Fruit fly (Drosophila melanogaster) whole organism, embryonic: ENCODE data around the gene CG7016.

Experiments
- Abd-B ChIP-seq: fragments of 200-800 bp; sonication (Bioruptor generic); optimal IDR thresholded peaks from 2 replicates; lab custom pipeline; 2018; ENCODE audit warnings: missing biosample characterization, mild to moderate bottlenecking, missing genetic modification characterization, moderate library complexity
- CG10565 ChIP-seq: fragments of 200-800 bp; sonication (Bioruptor generic); optimal IDR thresholded peaks from 3 replicates; lab custom pipeline; 2016; ENCODE audit warnings: missing biosample characterization, mild to moderate bottlenecking, missing genetic modification characterization
- CG10959 ChIP-seq: fragments of 200-800 bp; sonication (Bioruptor generic); IDR thresholded peaks from 2 replicates; pipeline ENCODE4 v1.3.6; 2022; ENCODE audit warnings: missing biosample characterization, missing genetic modification characterization
- CG12299 ChIP-seq: fragments of 200-800 bp; sonication (Bioruptor generic); optimal IDR thresholded peaks from 2 replicates; lab custom pipeline; 2018; ENCODE audit warnings: missing biosample characterization, mild to moderate bottlenecking, missing genetic modification characterization
- CG12391 ChIP-seq: fragments of 200-800 bp; sonication (Bioruptor generic); optimal IDR thresholded peaks from 3 replicates; lab custom pipeline; 2018; ENCODE audit warnings: missing biosample characterization, mild to moderate bottlenecking, missing genetic modification characterization, moderate library complexity
- CG12659 ChIP-seq: fragments of 200-800 bp; sonication (Bioruptor generic); optimal IDR thresholded peaks from 3 replicates; lab custom pipeline; 2017; ENCODE audit warnings: mild to moderate bottlenecking, missing biosample characterization, missing genetic modification reagents, missing genetic modification characterization
- CG13424 ChIP-seq: fragments of 200-800 bp; sonication (Bioruptor generic); optimal IDR thresholded peaks from 2 replicates; lab custom pipeline; 2019; ENCODE audit warnings: missing biosample characterization, mild to moderate bottlenecking, missing genetic modification characterization, moderate library complexity
- CG14441 ChIP-seq: fragments of 200-800 bp; sonication (Bioruptor generic); IDR thresholded peaks from 2 replicates; pipeline ENCODE4 v1.3.6; 2022; ENCODE audit warnings: missing biosample characterization, missing genetic modification characterization
- CG14710 ChIP-seq: fragments of 200-800 bp; sonication (Bioruptor generic); optimal IDR thresholded peaks from 3 replicates; lab custom pipeline; 2019; ENCODE audit warnings: missing biosample characterization, mild to moderate bottlenecking, missing genetic modification characterization, moderate library complexity
- CG14860 ChIP-seq: fragments of 200-800 bp; sonication (Bioruptor generic); IDR thresholded peaks from 3 replicates; pipeline ENCODE4 v1.3.6; 2022; ENCODE audit warnings: missing biosample characterization, missing genetic modification characterization; ENCODE audit not compliant: partially characterized antibody
- CG1647 ChIP-seq: fragments of 200-800 bp; sonication (Bioruptor generic); optimal IDR thresholded peaks from 3 replicates; lab custom pipeline; 2016; ENCODE audit warnings: missing biosample characterization, missing genetic modification characterization
- CG17385 ChIP-seq: fragments of 200-800 bp; sonication (Bioruptor generic); optimal IDR thresholded peaks from 3 replicates; lab custom pipeline; 2018; ENCODE audit warnings: missing biosample characterization, mild to moderate bottlenecking, missing genetic modification characterization
- CG18619 ChIP-seq: fragments of 200-800 bp; sonication (Bioruptor generic); optimal IDR thresholded peaks from 3 replicates; lab custom pipeline; 2017; ENCODE audit warnings: missing biosample characterization, mild to moderate bottlenecking, missing genetic modification characterization
- CG2116 ChIP-seq: fragments of 200-800 bp; sonication (Bioruptor generic); optimal IDR thresholded peaks from 3 replicates; lab custom pipeline; 2018; ENCODE audit warnings: missing biosample characterization, mild to moderate bottlenecking, missing genetic modification characterization
- CG30020 ChIP-seq: fragments of 200-800 bp; optimal IDR thresholded peaks from 2 replicates; lab custom pipeline; 2019; ENCODE audit warnings: missing biosample characterization, mild to moderate bottlenecking, missing genetic modification characterization, moderate library complexity
- CG31441 ChIP-seq: fragments of 200-800 bp; sonication (Bioruptor generic); IDR thresholded peaks from 2 replicates; pipeline ENCODE4 v1.3.6; 2022; ENCODE audit warnings: missing biosample characterization, missing genetic modification characterization
- CG32532 ChIP-seq: fragments of 200-800 bp; sonication (Bioruptor generic); IDR thresholded peaks from 2 replicates; pipeline ENCODE4 v1.3.6; 2022; ENCODE audit warnings: missing biosample characterization, missing genetic modification characterization
- CG4328 ChIP-seq: fragments of 200-800 bp; sonication (Bioruptor generic); optimal IDR thresholded peaks from 3 replicates; lab custom pipeline; 2017; ENCODE audit warnings: missing biosample characterization, missing genetic modification reagents, missing genetic modification characterization
- CG6254 ChIP-seq: fragments of 200-800 bp; sonication (Bioruptor generic); optimal IDR thresholded peaks from 3 replicates; lab custom pipeline; 2017; ENCODE audit warnings: mild to moderate bottlenecking, missing biosample characterization, missing genetic modification reagents, missing genetic modification characterization
- CG6689 ChIP-seq: fragments of 200-800 bp; sonication (Bioruptor generic); IDR thresholded peaks from 2 replicates; pipeline ENCODE4 v1.3.6; 2022; ENCODE audit warnings: missing biosample characterization, missing genetic modification characterization
- CG7556 ChIP-seq: fragments of 200-800 bp; sonication (Bioruptor generic); optimal IDR thresholded peaks from 2 replicates; lab custom pipeline; 2017; ENCODE audit warnings: missing biosample characterization, mild to moderate bottlenecking, missing genetic modification characterization
- CG8765 ChIP-seq: fragments of 200-800 bp; sonication (Bioruptor generic); IDR thresholded peaks from 2 replicates; pipeline ENCODE4 v1.3.6; 2022; ENCODE audit warnings: missing biosample characterization, missing genetic modification characterization
- CG8924 ChIP-seq: fragments of 200-800 bp; optimal IDR thresholded peaks from 3 replicates; lab custom pipeline; 2019; ENCODE audit warnings: missing biosample characterization, mild to moderate bottlenecking, missing genetic modification characterization, moderate library complexity
- CG9932 ChIP-seq: fragments of 200-800 bp; sonication (Bioruptor generic); IDR thresholded peaks from 2 replicates; pipeline ENCODE4 v1.3.6; 2022; ENCODE audit warnings: missing biosample characterization, missing genetic modification characterization
- CTCF ChIP-seq: fragments of 200-800 bp; sonication (Bioruptor generic); optimal IDR thresholded peaks from 2 replicates; lab custom pipeline; 2017; ENCODE audit warnings: missing biosample characterization, mild to moderate bottlenecking, missing genetic modification characterization, moderate library complexity
- Chrac-16 ChIP-seq: fragments of 200-800 bp; sonication (Bioruptor generic); optimal IDR thresholded peaks from 3 replicates; lab custom pipeline; 2016; ENCODE audit warnings: missing biosample characterization, missing genetic modification characterization
- Dek ChIP-seq: fragments of 200-800 bp; sonication (Bioruptor generic); optimal IDR thresholded peaks from 3 replicates; lab custom pipeline; 2019; ENCODE audit warnings: missing biosample characterization, mild to moderate bottlenecking, missing genetic modification characterization, moderate library complexity
- Ets65A ChIP-seq: fragments of 200-800 bp; sonication (Bioruptor generic); peaks from one replicate; lab custom pipeline; 2016; ENCODE audit warnings: missing biosample characterization, missing genetic modification characterization
- Ets97D ChIP-seq: fragments of 200-800 bp; sonication (Bioruptor generic); optimal IDR thresholded peaks from 3 replicates; lab custom pipeline; 2016; ENCODE audit warnings: missing biosample characterization, missing genetic modification characterization
- MBD-R2 ChIP-seq: fragments of 200-800 bp; sonication (Bioruptor generic); IDR thresholded peaks from 2 replicates; pipeline ENCODE4 v1.3.6; 2022; ENCODE audit warnings: missing biosample characterization, missing genetic modification characterization
- Max ChIP-seq: fragments of 200-800 bp; sonication (Bioruptor generic); optimal IDR thresholded peaks from 2 replicates; lab custom pipeline; 2016; ENCODE audit warnings: missing biosample characterization, mild to moderate bottlenecking, missing genetic modification characterization
- Meics ChIP-seq: fragments of 200-800 bp; sonication (Bioruptor generic); optimal IDR thresholded peaks from 2 replicates; lab custom pipeline; 2017; ENCODE audit warnings: missing biosample characterization, mild to moderate bottlenecking, missing genetic modification characterization
- Oaz ChIP-seq: fragments of 200-800 bp; sonication (Bioruptor generic); IDR thresholded peaks from 2 replicates; pipeline ENCODE4 v1.3.6; 2022; ENCODE audit warnings: missing biosample characterization, missing genetic modification characterization
- Scr ChIP-seq: fragments of 200-800 bp; sonication (Bioruptor generic); IDR thresholded peaks from 2 replicates; pipeline ENCODE4 v1.3.6; 2022; ENCODE audit warnings: missing biosample characterization, missing genetic modification characterization; ENCODE audit not compliant: partially characterized antibody
- Sin3A ChIP-seq: fragments of >200 bp; optimal IDR thresholded peaks from 2 replicates; lab custom pipeline; 2018
- ab ChIP-seq: fragments of 200-800 bp; sonication (Bioruptor generic); optimal IDR thresholded peaks from 2 replicates; lab custom pipeline; 2016; ENCODE audit warnings: missing biosample characterization, missing genetic modification characterization
- abd-A ChIP-seq: fragments of 200-800 bp; sonication (Bioruptor generic); optimal IDR thresholded peaks from 3 replicates; lab custom pipeline; 2019; ENCODE audit warnings: missing biosample characterization, mild to moderate bottlenecking, missing genetic modification characterization, moderate library complexity
- croc ChIP-seq: fragments of 200-800 bp; sonication (Bioruptor generic); conservative IDR thresholded peaks from 3 replicates; pipeline ENCODE4 v1.3.6; 2022; ENCODE audit warnings: missing biosample characterization, missing genetic modification characterization
- crp ChIP-seq, 2 experiments: fragments of 200-800 bp; sonication (Bioruptor generic); optimal IDR thresholded peaks; 2 replicates in 1 of 2; 3 replicates in 1 of 2; lab custom pipeline; 2017; ENCODE audit warnings: missing biosample characterization in 2 of 2, missing genetic modification characterization in 2 of 2, mild to moderate bottlenecking in 1 of 2, moderate library complexity in 1 of 2
- grn ChIP-seq: fragments of 200-800 bp; sonication (Bioruptor generic); optimal IDR thresholded peaks from 3 replicates; lab custom pipeline; 2017; ENCODE audit warnings: missing biosample characterization, missing genetic modification characterization
- p53 ChIP-seq: fragments of 200-800 bp; sonication (Bioruptor generic); optimal IDR thresholded peaks from 2 replicates; lab custom pipeline; 2016; ENCODE audit warnings: missing biosample characterization, missing genetic modification characterization
- run ChIP-seq: fragments of 200-800 bp; sonication (Bioruptor generic); optimal IDR thresholded peaks from 3 replicates; lab custom pipeline; 2018; ENCODE audit warnings: missing biosample characterization, mild to moderate bottlenecking, missing genetic modification characterization
- scrt ChIP-seq: fragments of 200-800 bp; sonication (Bioruptor generic); optimal IDR thresholded peaks from 2 replicates; lab custom pipeline; 2018; ENCODE audit warnings: missing biosample characterization, mild to moderate bottlenecking, missing genetic modification characterization, moderate library complexity
- trem ChIP-seq: fragments of 200-800 bp; optimal IDR thresholded peaks from 3 replicates; lab custom pipeline; 2019; ENCODE audit warnings: missing biosample characterization, mild to moderate bottlenecking, missing genetic modification characterization, moderate library complexity
- trh ChIP-seq: fragments of 200-800 bp; sonication (Bioruptor generic); optimal IDR thresholded peaks from 2 replicates; lab custom pipeline; 2016; ENCODE audit warnings: missing biosample characterization, missing genetic modification characterization
- unc-4 ChIP-seq: fragments of 200-800 bp; sonication (Bioruptor generic); IDR thresholded peaks from 2 replicates; pipeline ENCODE4 v1.3.6; 2022; ENCODE audit warnings: missing biosample characterization, missing genetic modification characterization; ENCODE audit not compliant: partially characterized antibody
- unpg ChIP-seq: fragments of 200-800 bp; sonication (Bioruptor generic); optimal IDR thresholded peaks from 3 replicates; lab custom pipeline; 2018; ENCODE audit warnings: missing biosample characterization, mild to moderate bottlenecking, missing genetic modification characterization, moderate library complexity

The CG7016 gene

dm6 chr3R:24875939-24876842, 13.5 kb downstream of the CG7016 start, which contains the start of gene CG3744 (continued):
- TF ChIP-seq Chrac-16 (GFP tag; lab: Kevin White, UChicago) (peak; percentile 86), CG10959 (GFP tag; lab: Robert Waterston, UW) (peak; percentile 88), CG8924 (tag; lab: Kevin White, UChicago) (peak; percentile 90), CG9932 (peak; percentile 99), CG14860 (GFP tag; lab: Robert Waterston, UW) (peak; percentile 89), CG12391 (tag; lab: Kevin White, UChicago) (peak; percentile 96), CG32532 (GFP tag; lab: Robert Waterston, UW) (peak; percentile 97), CG1647 (peak; percentile 77), Oaz (GFP tag; lab: Robert Waterston, UW) (peak; percentile 77; the same call in 1 of the 2 replicates), CG2116 (GFP tag; lab: Kevin White, UChicago) (peak; percentile 67), CG10565 (GFP tag; lab: Kevin White, UChicago) (peak; percentile 14), CG8765 (GFP tag; lab: Robert Waterston, UW) (peak; percentile 92), CG30020 (tag; lab: Kevin White, UChicago) (peak; percentile 72), unpg (GFP tag; lab: Kevin White, UChicago) (peak; percentile 90), CG17385 (peak; percentile 80), CG14441 (GFP tag; lab: Robert Waterston, UW) (peak; percentile 94), ab (peak; percentile 66), trh (GFP tag; lab: Kevin White, UChicago) (peak; percentile 76)

- TF ChIP-seq Meics (GFP tag; lab: Kevin White, UChicago) (peak; percentile 32), p53 (GFP tag; lab: Kevin White, UChicago) (no peak), Scr (GFP tag; lab: Robert Waterston, UW) (0 out of 2 replicates have a peak, but pooled peaks have one; percentile 4), CG6254 (GFP tag; lab: Kevin White, UChicago) (no peak), CG6689 (GFP tag; lab: Robert Waterston, UW) (no peak), CG18619 (GFP tag; lab: Kevin White, UChicago) (no peak), abd-A (tag; lab: Kevin White, UChicago) (no peak), CG7556 (GFP tag; lab: Kevin White, UChicago) (peak; percentile 24), Dek (tag; lab: Kevin White, UChicago) (peak; percentile 32), trem (tag; lab: Kevin White, UChicago) (peak; percentile 34), CG12299 (tag; lab: Kevin White, UChicago) (no peak), CTCF (GFP tag; lab: Kevin White, UChicago) (no peak), CG13424 (peak; percentile 25), CG14710 (tag; lab: Kevin White, UChicago) (peak; percentile 100), CG31441 (GFP tag; lab: Robert Waterston, UW) (0 out of 2 replicates have a peak, but pooled peaks have one; percentile 7), grn (GFP tag; lab: Kevin White, UChicago) (peak; percentile 11), Sin3A (lab: Kevin White, UChicago) (peak; percentile 6), run (tag; lab: Kevin White, UChicago) (peak; percentile 37), Abd-B (GFP tag; lab: Kevin White, UChicago) (no peak), scrt (GFP tag; lab: Kevin White, UChicago) (peak; percentile 84), CG12659 (peak; percentile 44), crp (GFP tag; optimal IDR thresholded peaks at IDR 0.05; lab: Kevin White, UChicago) (peak in 1 of 2 experiments; percentile 76), Max (GFP tag; lab: Kevin White, UChicago) (peak; percentile 66), CG4328 (GFP tag; lab: Kevin White, UChicago) (no peak), MBD-R2 (GFP tag; lab: Robert Waterston, UW) (0 out of 2 replicates have a peak, but pooled peaks have one; percentile 6), croc (GFP tag; lab: Robert Waterston, UW) (0 out of 3 replicates have a peak, but pooled peaks have one; percentile 3), Ets97D (peak; percentile 44), unc-4 (GFP tag; lab: Robert Waterston, UW) (peak; percentile 16; the same call in 1 of the 2 replicates), trh (GFP tag; lab: Kevin White, UChicago) (no peak), Ets65A (GFP tag; lab: Kevin White, UChicago) (peak; percentile 14)
These were observed 14.2 kb downstream of the CG7016 start, which contains the start of the genes CG11089 and CG31381 for dm6 chr3R:24876843-24877457. CG11089 (plus strand) TSS chr3R:24877045. CG31381 (plus strand) TSS chr3R:24877045.
